Fruit fly (Drosophila melanogaster) whole organism, embryonic: ENCODE results near the gene CG9166.

Experiments
- ATbp ChIP-seq: fragments of 200-800 bp; sonication (Bioruptor generic); optimal IDR thresholded peaks from 2 replicates; lab custom pipeline; 2017; ENCODE audit warnings: missing biosample characterization, mild to moderate bottlenecking, missing genetic modification characterization, missing genetic modification reagents
- CG11093 ChIP-seq: fragments of 200-800 bp; sonication (Bioruptor generic); IDR thresholded peaks from 3 replicates; pipeline ENCODE4 v1.3.6; 2022; ENCODE audit warnings: missing biosample characterization, missing genetic modification characterization
- CG13296 ChIP-seq: fragments of 200-800 bp; sonication (Bioruptor generic); optimal IDR thresholded peaks from 3 replicates; lab custom pipeline; 2018; ENCODE audit warnings: missing biosample characterization, mild to moderate bottlenecking, missing genetic modification characterization
- CG14014 ChIP-seq: fragments of 200-800 bp; sonication (Bioruptor generic); IDR thresholded peaks from 2 replicates; pipeline ENCODE4 v1.3.6; 2022; ENCODE audit warnings: missing biosample characterization, missing genetic modification characterization
- CG15011 ChIP-seq: fragments of 200-800 bp; sonication (Bioruptor generic); optimal IDR thresholded peaks from 3 replicates; lab custom pipeline; 2018; ENCODE audit warnings: missing biosample characterization, mild to moderate bottlenecking, missing genetic modification characterization
- CG15479 ChIP-seq: fragments of 200-800 bp; sonication (Bioruptor generic); optimal IDR thresholded peaks from 3 replicates; lab custom pipeline; 2019; ENCODE audit warnings: missing biosample characterization, mild to moderate bottlenecking, missing genetic modification characterization, moderate library complexity
- CG16863 ChIP-seq: fragments of 200-800 bp; sonication (Bioruptor generic); optimal IDR thresholded peaks from 3 replicates; lab custom pipeline; 2016; ENCODE audit warnings: missing biosample characterization, missing genetic modification characterization
- CG17186 ChIP-seq: fragments of 200-800 bp; sonication (Bioruptor generic); optimal IDR thresholded peaks from 3 replicates; lab custom pipeline; 2017; ENCODE audit warnings: missing biosample characterization, missing genetic modification reagents, missing genetic modification characterization
- CG17385 ChIP-seq: fragments of 200-800 bp; sonication (Bioruptor generic); optimal IDR thresholded peaks from 3 replicates; lab custom pipeline; 2018; ENCODE audit warnings: missing biosample characterization, mild to moderate bottlenecking, missing genetic modification characterization
- CG1832 ChIP-seq: fragments of 200-800 bp; sonication (Bioruptor generic); optimal IDR thresholded peaks from 2 replicates; lab custom pipeline; 2017; ENCODE audit warnings: missing biosample characterization, mild to moderate bottlenecking, missing genetic modification characterization, inconsistent platforms
- CG2712 ChIP-seq: fragments of 200-800 bp; optimal IDR thresholded peaks from 3 replicates; lab custom pipeline; 2019; ENCODE audit warnings: missing biosample characterization, mild to moderate bottlenecking, missing genetic modification characterization, moderate library complexity
- CG3163 ChIP-seq: fragments of 200-800 bp; sonication (Bioruptor generic); optimal IDR thresholded peaks from 3 replicates; lab custom pipeline; 2016; ENCODE audit warnings: missing biosample characterization, missing genetic modification characterization
- CG6791 ChIP-seq: fragments of 200-800 bp; sonication (Bioruptor generic); IDR thresholded peaks from 3 replicates; pipeline ENCODE4 v1.3.6; 2022; ENCODE audit warnings: missing biosample characterization, missing genetic modification characterization; ENCODE audit not compliant: partially characterized antibody
- CG7786 ChIP-seq: fragments of 200-800 bp; sonication (Bioruptor generic); optimal IDR thresholded peaks from 2 replicates; lab custom pipeline; 2016; ENCODE audit warnings: missing biosample characterization, missing genetic modification characterization
- CG9797 ChIP-seq: fragments of 200-800 bp; sonication (Bioruptor generic); optimal IDR thresholded peaks from 3 replicates; lab custom pipeline; 2018; ENCODE audit warnings: missing biosample characterization, mild to moderate bottlenecking, missing genetic modification characterization
- Doc2 ChIP-seq: fragments of 200-800 bp; sonication (Bioruptor generic); IDR thresholded peaks from 2 replicates; pipeline ENCODE4 v1.3.6; 2022; ENCODE audit warnings: missing biosample characterization, missing genetic modification characterization
- ERR ChIP-seq: fragments of 200-800 bp; sonication (Bioruptor generic); optimal IDR thresholded peaks from 2 replicates; lab custom pipeline; 2016; ENCODE audit warnings: missing biosample characterization, missing genetic modification characterization
- Fer2 ChIP-seq: fragments of 200-800 bp; sonication (Bioruptor generic); optimal IDR thresholded peaks from 2 replicates; lab custom pipeline; 2018; ENCODE audit warnings: missing biosample characterization, mild to moderate bottlenecking, missing genetic modification characterization, moderate library complexity
- Fer3 ChIP-seq: fragments of 200-800 bp; sonication (Bioruptor generic); optimal IDR thresholded peaks from 2 replicates; lab custom pipeline; 2018; ENCODE audit warnings: missing biosample characterization, mild to moderate bottlenecking, missing genetic modification characterization, moderate library complexity
- GATAe ChIP-seq: fragments of 200-800 bp; sonication (Bioruptor generic); conservative IDR thresholded peaks from 2 replicates; pipeline ENCODE4 v1.3.6; 2022; ENCODE audit warnings: missing biosample characterization, missing genetic modification characterization
- Gsc ChIP-seq: fragments of 200-800 bp; sonication (Bioruptor generic); IDR thresholded peaks from 2 replicates; pipeline ENCODE4 v1.3.6; 2022; ENCODE audit warnings: missing biosample characterization, missing genetic modification characterization
- Lim3 ChIP-seq: fragments of 200-800 bp; sonication (Bioruptor generic); IDR thresholded peaks from 2 replicates; pipeline ENCODE4 v1.3.6; 2022; ENCODE audit warnings: missing biosample characterization, missing genetic modification characterization
- Lpt ChIP-seq: fragments of >200 bp; optimal IDR thresholded peaks from 2 replicates; lab custom pipeline; 2018; ENCODE audit warnings: missing biosample characterization, missing genetic modification characterization
- MTF-1 ChIP-seq: fragments of 200-800 bp; sonication (Bioruptor generic); optimal IDR thresholded peaks from 2 replicates; lab custom pipeline; 2018; ENCODE audit warnings: missing biosample characterization, mild to moderate bottlenecking, missing genetic modification characterization, borderline replicate concordance
- Mes4 ChIP-seq: fragments of 200-800 bp; sonication (Bioruptor generic); optimal IDR thresholded peaks from 2 replicates; lab custom pipeline; 2016; ENCODE audit warnings: missing biosample characterization, missing genetic modification characterization
- Oaz ChIP-seq: fragments of 200-800 bp; sonication (Bioruptor generic); IDR thresholded peaks from 2 replicates; pipeline ENCODE4 v1.3.6; 2022; ENCODE audit warnings: missing biosample characterization, missing genetic modification characterization
- Sry-δ ChIP-seq: fragments of 200-800 bp; sonication (Bioruptor generic); optimal IDR thresholded peaks from 2 replicates; lab custom pipeline; 2016; ENCODE audit warnings: missing biosample characterization, missing genetic modification characterization
- TFAM ChIP-seq: fragments of 200-800 bp; sonication (Bioruptor generic); optimal IDR thresholded peaks from 2 replicates; lab custom pipeline; 2017; ENCODE audit warnings: missing biosample characterization, missing genetic modification characterization, inconsistent platforms
- cwo ChIP-seq: fragments of 200-800 bp; sonication (Bioruptor generic); optimal IDR thresholded peaks from 3 replicates; lab custom pipeline; 2017; ENCODE audit warnings: missing biosample characterization, missing genetic modification characterization, mild to moderate bottlenecking, moderate library complexity, missing genetic modification reagents
- eve ChIP-seq, 2 experiments: fragments of >200 bp; optimal IDR thresholded peaks; 2 replicates each; lab custom pipeline; 2017; ENCODE audit warnings: missing biosample characterization in 2 of 2, missing genetic modification characterization in 2 of 2
- gem ChIP-seq: fragments of 200-800 bp; sonication (Bioruptor generic); optimal IDR thresholded peaks from 2 replicates; lab custom pipeline; 2019; ENCODE audit warnings: missing biosample characterization, mild to moderate bottlenecking, missing genetic modification characterization, moderate library complexity
- gsb-n ChIP-seq: fragments of 200-800 bp; sonication (Bioruptor generic); optimal IDR thresholded peaks from 3 replicates; lab custom pipeline; 2018; ENCODE audit warnings: missing biosample characterization, mild to moderate bottlenecking, missing genetic modification characterization
- inv ChIP-seq: fragments of 200-800 bp; sonication (Bioruptor generic); IDR thresholded peaks from 2 replicates; pipeline ENCODE4 v1.3.6; 2022; ENCODE audit warnings: missing biosample characterization, missing genetic modification characterization; ENCODE audit not compliant: partially characterized antibody
- ken ChIP-seq: fragments of 200-800 bp; sonication (Bioruptor generic); IDR thresholded peaks from 3 replicates; pipeline ENCODE4 v1.3.6; 2022; ENCODE audit warnings: missing biosample characterization, missing genetic modification characterization
- lov ChIP-seq, 2 experiments: fragments of 200-800 bp in 1 of 2; fragments of >200 bp in 1 of 2; sonication (Bioruptor generic) in 1 of 2; IDR thresholded peaks in 1 of 2; optimal IDR thresholded peaks in 1 of 2; 2 replicates in 1 of 2; 3 replicates in 1 of 2; pipeline versions ENCODE4 v1.3.6 to Lab custom; 2017 to 2022; ENCODE audit warnings: missing biosample characterization in 1 of 2, missing genetic modification characterization in 1 of 2
- nerfin-2 ChIP-seq: fragments of 200-800 bp; sonication (Bioruptor generic); IDR thresholded peaks from 2 replicates; pipeline ENCODE4 v1.3.6; 2022; ENCODE audit warnings: missing biosample characterization, missing genetic modification characterization; ENCODE audit not compliant: partially characterized antibody
- nom ChIP-seq: fragments of 200-800 bp; sonication (Bioruptor generic); optimal IDR thresholded peaks from 2 replicates; lab custom pipeline; 2017; ENCODE audit warnings: missing biosample characterization, missing genetic modification characterization, mild to moderate bottlenecking, moderate library complexity, missing genetic modification reagents
- odd ChIP-seq: fragments of 200-800 bp; sonication (Bioruptor generic); optimal IDR thresholded peaks from 2 replicates; lab custom pipeline; 2017; ENCODE audit warnings: missing biosample characterization, mild to moderate bottlenecking, missing genetic modification characterization
- org-1 ChIP-seq: fragments of 200-800 bp; sonication (Bioruptor generic); optimal IDR thresholded peaks from 2 replicates; lab custom pipeline; 2017; ENCODE audit warnings: missing biosample characterization, missing genetic modification characterization
- so ChIP-seq: fragments of 200-800 bp; sonication (Bioruptor generic); IDR thresholded peaks from 3 replicates; pipeline ENCODE4 v1.3.6; 2022; ENCODE audit warnings: missing biosample characterization, missing genetic modification characterization
- sug ChIP-seq: fragments of 200-800 bp; optimal IDR thresholded peaks from 2 replicates; lab custom pipeline; 2019; ENCODE audit warnings: missing biosample characterization, mild to moderate bottlenecking, missing genetic modification characterization, moderate library complexity
- tap ChIP-seq: fragments of 200-800 bp; optimal IDR thresholded peaks from 3 replicates; lab custom pipeline; 2019; ENCODE audit warnings: missing biosample characterization, mild to moderate bottlenecking, missing genetic modification characterization, moderate library complexity
- tio ChIP-seq: fragments of 200-800 bp; sonication (Bioruptor generic); optimal IDR thresholded peaks from 2 replicates; lab custom pipeline; 2017; ENCODE audit warnings: missing biosample characterization, missing genetic modification characterization, inconsistent platforms
- trh ChIP-seq: fragments of 200-800 bp; sonication (Bioruptor generic); optimal IDR thresholded peaks from 2 replicates; lab custom pipeline; 2016; ENCODE audit warnings: missing biosample characterization, missing genetic modification characterization
- vfl ChIP-seq: fragments of 200-800 bp; sonication (Bioruptor generic); optimal IDR thresholded peaks from 2 replicates; lab custom pipeline; 2016; ENCODE audit warnings: missing biosample characterization, missing genetic modification characterization
- vvl ChIP-seq: fragments of 200-800 bp; sonication (Bioruptor generic); IDR thresholded peaks from 2 replicates; pipeline ENCODE4 v1.3.6; 2022; ENCODE audit warnings: missing biosample characterization, missing genetic modification characterization
- wek ChIP-seq: fragments of 200-800 bp; sonication (Bioruptor generic); optimal IDR thresholded peaks from 3 replicates; lab custom pipeline; 2018; ENCODE audit warnings: missing biosample characterization, mild to moderate bottlenecking, missing genetic modification characterization, moderate library complexity
- zen2 ChIP-seq: fragments of 200-800 bp; sonication (Bioruptor generic); IDR thresholded peaks from 3 replicates; pipeline ENCODE4 v1.3.6; 2022; ENCODE audit warnings: missing biosample characterization, missing genetic modification characterization; ENCODE audit not compliant: partially characterized antibody
- zfh1 ChIP-seq: fragments of 200-800 bp; sonication (Bioruptor generic); IDR thresholded peaks from 3 replicates; pipeline ENCODE4 v1.3.6; 2022; ENCODE audit warnings: missing biosample characterization, missing genetic modification characterization

CG9166 gene

dm6 chr3L:1307005-1307632 lies 43.8 kb upstream of the CG9166 start, which contains the start of the genes Ctr9 and Nt5a (continued):
- TF ChIP-seq Lim3 (GFP tag; lab: Robert Waterston, UW) (no peak), CG11093 (GFP tag; lab: Robert Waterston, UW) (no peak), vvl (GFP tag; lab: Robert Waterston, UW) (peak; percentile 78), tap (tag; lab: Kevin White, UChicago) (no peak), CG2712 (peak; percentile 58), so (GFP tag; lab: Robert Waterston, UW) (no peak), gem (tag; lab: Kevin White, UChicago) (no peak), Sry-δ (GFP tag; lab: Kevin White, UChicago) (peak; percentile 95), zen2 (peak; percentile 57), Mes4 (GFP tag; lab: Kevin White, UChicago) (no peak), tio (GFP tag; lab: Kevin White, UChicago) (no peak), CG3163 (GFP tag; lab: Kevin White, UChicago) (peak; percentile 50), inv (GFP tag; lab: Robert Waterston, UW) (peak; percentile 68), GATAe (GFP tag; lab: Robert Waterston, UW) (no peak), vfl (GFP tag; lab: Kevin White, UChicago) (peak; percentile 71), CG15011 (GFP tag; lab: Kevin White, UChicago) (no peak), nom (GFP tag; lab: Kevin White, UChicago) (no peak), sug (tag; lab: Kevin White, UChicago) (peak; percentile 75), Fer2 (peak; percentile 60), CG17186 (GFP tag; lab: Kevin White, UChicago) (peak; percentile 37), nerfin-2 (GFP tag; lab: Robert Waterston, UW) (peak; percentile 49), CG6791 (GFP tag; lab: Robert Waterston, UW) (peak; percentile 81), TFAM (GFP tag; lab: Kevin White, UChicago) (no peak), Oaz (no peak), CG17385 (GFP tag; lab: Kevin White, UChicago) (peak; percentile 8), MTF-1 (GFP tag; lab: Kevin White, UChicago) (no peak), CG1832 (no peak), wek (GFP tag; lab: Kevin White, UChicago) (no peak), CG16863 (GFP tag; lab: Kevin White, UChicago) (peak; percentile 27), CG9797 (GFP tag; lab: Kevin White, UChicago) (peak; percentile 37), ATbp (GFP tag; lab: Kevin White, UChicago) (no peak), Lpt (GFP tag; lab: Kevin White, UChicago) (no peak), Gsc (GFP tag; lab: Robert Waterston, UW) (no peak), CG15479 (GFP tag; lab: Kevin White, UChicago) (peak; percentile 63), trh (GFP tag; lab: Kevin White, UChicago) (no peak), lov (optimal IDR thresholded peaks at IDR 0.05; lab: Kevin White, UChicago) (no peak), lov (GFP tag; IDR thresholded peaks at IDR 0.05; lab: Robert Waterston, UW) (no peak), org-1 (no peak), Fer3 (tag; lab: Kevin White, UChicago) (peak; percentile 36), cwo (no peak), odd (no peak), ERR (GFP tag; lab: Kevin White, UChicago) (peak; percentile 68), gsb-n (no peak), ken (GFP tag; lab: Robert Waterston, UW) (0 out of 3 replicates have a peak, but pooled peaks have one; percentile 56), Doc2 (GFP tag; lab: Robert Waterston, UW) (no peak), CG7786 (peak; percentile 52), CG14014 (no peak), eve (GFP tag; optimal IDR thresholded peaks at IDR 0.05; lab: Kevin White, UChicago) (no peak), CG13296 (peak; percentile 21), zfh1 (GFP tag; lab: Robert Waterston, UW) (0 out of 3 replicates have a peak, but pooled peaks have one; percentile 36)
